Worm (Caenorhabditis elegans) whole organism, L2 larva: ENCODE data around the gene coh-3.

Source experiments
- C34F6.9 ChIP-seq: fragments of 150-350 bp; optimal IDR thresholded peaks from 2 replicates; lab custom pipeline; 2014; ENCODE audit warnings: missing biosample characterization, missing genetic modification characterization
- F13H6.1 ChIP-seq: sonication (generic microtip); optimal IDR thresholded peaks from 2 replicates; lab custom pipeline; 2016; ENCODE audit warnings: missing genetic modification characterization, missing compliant biosample characterization
- ZK546.5 ChIP-seq: sonication (generic microtip); optimal IDR thresholded peaks from 2 replicates; lab custom pipeline; 2017; ENCODE audit warnings: missing biosample characterization, missing genetic modification characterization
- alr-1 ChIP-seq: fragments of 150-350 bp; optimal IDR thresholded peaks from 2 replicates; lab custom pipeline; 2014; ENCODE audit warnings: missing biosample characterization, missing genetic modification characterization
- aly-2 ChIP-seq: fragments of 150-350 bp; optimal IDR thresholded peaks from 2 replicates; lab custom pipeline; 2014; ENCODE audit warnings: missing biosample characterization, missing genetic modification characterization
- ama-1 ChIP-seq: fragments of 150-350 bp; optimal IDR thresholded peaks from 2 replicates; lab custom pipeline; 2018; ENCODE audit warnings: inconsistent platforms
- blmp-1 ChIP-seq: sonication (generic microtip); optimal IDR thresholded peaks from 2 replicates; lab custom pipeline; 2017; ENCODE audit warnings: missing genetic modification characterization, mild to moderate bottlenecking, missing compliant biosample characterization, antibody characterized with exemption, moderate library complexity; ENCODE audit not compliant: insufficient read depth
- ceh-16 ChIP-seq: fragments of 150-350 bp; optimal IDR thresholded peaks from 2 replicates; lab custom pipeline; 2014; ENCODE audit warnings: missing biosample characterization, missing genetic modification characterization
- crh-2 ChIP-seq: sonication (generic microtip); optimal IDR thresholded peaks from 2 replicates; lab custom pipeline; 2017; ENCODE audit warnings: missing biosample characterization, missing genetic modification characterization
- dmd-4 ChIP-seq: sonication (generic microtip); optimal IDR thresholded peaks from 2 replicates; lab custom pipeline; 2017; ENCODE audit warnings: missing biosample characterization, missing genetic modification characterization
- egl-27 ChIP-seq: sonication (generic microtip); optimal IDR thresholded peaks from 3 replicates; lab custom pipeline; 2017; ENCODE audit warnings: missing biosample characterization, missing genetic modification reagents, missing genetic modification characterization
- elt-1 ChIP-seq: fragments of 150-350 bp; optimal IDR thresholded peaks from 2 replicates; lab custom pipeline; 2014; ENCODE audit warnings: missing biosample characterization, missing genetic modification characterization
- elt-3 ChIP-seq: sonication (generic microtip); optimal IDR thresholded peaks from 2 replicates; lab custom pipeline; 2017; ENCODE audit warnings: missing biosample characterization, missing genetic modification characterization
- fos-1 ChIP-seq: fragments of 150-350 bp; optimal IDR thresholded peaks from 2 replicates; lab custom pipeline; 2014; ENCODE audit warnings: missing biosample characterization, missing genetic modification characterization
- lin-13 ChIP-seq: fragments of 150-350 bp; optimal IDR thresholded peaks from 2 replicates; lab custom pipeline; 2014; ENCODE audit warnings: missing biosample characterization, missing genetic modification reagents, missing genetic modification characterization
- lsy-2 ChIP-seq, 2 experiments: fragments of 150-350 bp in 1 of 2; sonication (generic microtip) in 1 of 2; optimal IDR thresholded peaks; 2 replicates each; lab custom pipeline; 2014 to 2017; ENCODE audit warnings: missing biosample characterization in 2 of 2, missing genetic modification characterization in 2 of 2
- mab-5 ChIP-seq: fragments of 150-350 bp; optimal IDR thresholded peaks from 2 replicates; lab custom pipeline; 2014; ENCODE audit warnings: missing biosample characterization, missing genetic modification characterization
- mdl-1 ChIP-seq, 2 experiments: fragments of 150-350 bp in 1 of 2; sonication (generic microtip) in 1 of 2; optimal IDR thresholded peaks; 2 replicates each; lab custom pipeline; 2017; ENCODE audit warnings: missing biosample characterization in 2 of 2, missing genetic modification characterization in 2 of 2
- nhr-10 ChIP-seq: sonication (generic microtip); optimal IDR thresholded peaks from 2 replicates; lab custom pipeline; 2017; ENCODE audit warnings: missing biosample characterization, missing genetic modification characterization
- nhr-11 ChIP-seq: fragments of 150-350 bp; optimal IDR thresholded peaks from 2 replicates; lab custom pipeline; 2014; ENCODE audit warnings: missing biosample characterization, missing genetic modification characterization
- nhr-12 ChIP-seq: fragments of 150-350 bp; optimal IDR thresholded peaks from 2 replicates; lab custom pipeline; 2014; ENCODE audit warnings: missing biosample characterization, missing genetic modification characterization
- nhr-129 ChIP-seq: fragments of 150-350 bp; optimal IDR thresholded peaks from 2 replicates; lab custom pipeline; 2014; ENCODE audit warnings: missing biosample characterization, missing genetic modification characterization
- nhr-21 ChIP-seq: fragments of 150-350 bp; optimal IDR thresholded peaks from 2 replicates; lab custom pipeline; 2014; ENCODE audit warnings: missing biosample characterization, missing genetic modification characterization
- nhr-23 ChIP-seq: fragments of 150-350 bp; optimal IDR thresholded peaks from 2 replicates; lab custom pipeline; 2014; ENCODE audit warnings: missing biosample characterization, missing genetic modification reagents, missing genetic modification characterization
- nhr-25 ChIP-seq: fragments of 150-350 bp; sonication (generic microtip); optimal IDR thresholded peaks from 3 replicates; lab custom pipeline; 2014; ENCODE audit warnings: missing biosample characterization, missing genetic modification characterization
- nhr-77 ChIP-seq: fragments of 150-350 bp; optimal IDR thresholded peaks from 2 replicates; lab custom pipeline; 2014; ENCODE audit warnings: missing biosample characterization, missing genetic modification characterization
- peb-1 ChIP-seq: fragments of 150-350 bp; optimal IDR thresholded peaks from 2 replicates; lab custom pipeline; 2014; ENCODE audit warnings: missing biosample characterization, missing genetic modification characterization
- sem-4 ChIP-seq: fragments of 150-350 bp; optimal IDR thresholded peaks from 2 replicates; lab custom pipeline; 2014; ENCODE audit warnings: missing biosample characterization, missing genetic modification reagents, missing genetic modification characterization
- skn-1 ChIP-seq: sonication (generic microtip); optimal IDR thresholded peaks from 2 replicates; lab custom pipeline; 2017; ENCODE audit warnings: missing biosample characterization, missing genetic modification characterization
- sma-3 ChIP-seq: sonication (generic microtip); optimal IDR thresholded peaks from 2 replicates; lab custom pipeline; 2016; ENCODE audit warnings: missing genetic modification reagents, missing genetic modification characterization, missing compliant biosample characterization
- sma-9 ChIP-seq, 2 experiments: fragments of 150-350 bp in 1 of 2; sonication (generic microtip) in 1 of 2; optimal IDR thresholded peaks; 2 replicates each; lab custom pipeline; 2014 to 2016; ENCODE audit warnings: missing genetic modification characterization in 2 of 2, mild to moderate bottlenecking in 1 of 2, missing biosample characterization in 1 of 2, missing compliant biosample characterization in 1 of 2, missing genetic modification reagents in 1 of 2, moderate library complexity in 1 of 2
- snpc-4 ChIP-seq: fragments of 150-350 bp; optimal IDR thresholded peaks from 2 replicates; lab custom pipeline; 2014; ENCODE audit warnings: missing biosample characterization, missing genetic modification characterization
- unc-55 ChIP-seq: fragments of 150-350 bp; sonication (generic microtip); optimal IDR thresholded peaks from 3 replicates; lab custom pipeline; 2014; ENCODE audit warnings: missing biosample characterization, missing genetic modification reagents, missing genetic modification characterization
- unc-62 ChIP-seq: fragments of 150-350 bp; optimal IDR thresholded peaks from 2 replicates; lab custom pipeline; 2014; ENCODE audit warnings: missing biosample characterization, missing genetic modification reagents, missing genetic modification characterization
- zag-1 ChIP-seq: fragments of 150-350 bp; optimal IDR thresholded peaks from 2 replicates; lab custom pipeline; 2014; ENCODE audit warnings: missing biosample characterization, missing genetic modification characterization
- ztf-11 ChIP-seq: sonication (generic microtip); optimal IDR thresholded peaks from 2 replicates; lab custom pipeline; 2017; ENCODE audit warnings: missing biosample characterization, missing genetic modification characterization

coh-3 gene

ce11 chrV:14468196-14468874, 11.1 kb downstream of the coh-3 start, which contains the start of gene srz-97:
srz-97 (minus strand) TSS chrV:14468246.
- TF ChIP-seq zag-1 (peak; percentile 16), nhr-77 (tag; lab: Kevin White, UChicago) (no peak), snpc-4 (tag; lab: Kevin White, UChicago) (peak; percentile 96), nhr-10 (tag; lab: Kevin White, UChicago) (no peak), lin-13 (GFP tag; lab: Kevin White, UChicago) (peak; percentile 19), dmd-4 (tag; lab: Kevin White, UChicago) (no peak), egl-27 (tag; lab: Kevin White, UChicago) (peak; percentile 20), fos-1 (tag; lab: Kevin White, UChicago) (peak; percentile 13), ama-1 (lab: Kevin White, UChicago) (peak; percentile 7), nhr-129 (peak; percentile 16), nhr-21 (tag; lab: Kevin White, UChicago) (peak; percentile 59), sma-9 (GFP tag; optimal IDR thresholded peaks at IDR 0.05; lab: Kevin White, UChicago) (peak; percentile 73), sma-9 (tag; optimal IDR thresholded peaks at IDR 0.05; lab: Kevin White, UChicago) (no peak), crh-2 (tag; lab: Kevin White, UChicago) (peak; percentile 40), mdl-1 (tag; optimal IDR thresholded peaks at IDR 0.05; lab: Kevin White, UChicago) (no peak), ceh-16 (peak; percentile 51), aly-2 (no peak), F13H6.1 (tag; lab: Kevin White, UChicago) (peak; percentile 3), C34F6.9 (tag; lab: Kevin White, UChicago) (peak; percentile 5), sma-3 (GFP tag; lab: Kevin White, UChicago) (peak; percentile 70)

ce11 chrV:14468931-14469330, 11.7 kb downstream of the coh-3 start, which contains the start of gene clec-57:
clec-57 (plus strand) TSS chrV:14469231.
- TF ChIP-seq nhr-12 (tag; lab: Kevin White, UChicago) = no peak
- no peak for TF ChIP-seq ztf-11 (tag; lab: Kevin White, UChicago)
- no peak for TF ChIP-seq unc-62
- TF ChIP-seq snpc-4 (tag; lab: Kevin White, UChicago) = no peak
- TF ChIP-seq lsy-2 (tag; optimal IDR thresholded peaks at IDR 0.05; lab: Kevin White, UChicago) = no peak
- no peak for TF ChIP-seq nhr-10 (tag; lab: Kevin White, UChicago)
- no peak for TF ChIP-seq skn-1 (tag; lab: Kevin White, UChicago)
- no peak for TF ChIP-seq mab-5 (tag; lab: Kevin White, UChicago)
- no peak for TF ChIP-seq unc-55 (GFP tag; lab: Kevin White, UChicago)
- no peak for TF ChIP-seq ZK546.5 (tag; lab: Kevin White, UChicago)
- no peak for TF ChIP-seq sem-4 (tag; lab: Kevin White, UChicago)
- TF ChIP-seq nhr-23 = no peak
- TF ChIP-seq nhr-25 (tag; lab: Kevin White, UChicago) = no peak
- TF ChIP-seq nhr-11 (tag; lab: Kevin White, UChicago) = no peak
- no peak for TF ChIP-seq lin-13 (GFP tag; lab: Kevin White, UChicago)

ce11 chrV:14472229-14472628, 15.0 kb downstream of the coh-3 start, which contains the start of gene clec-227:
clec-227 (plus strand) TSS chrV:14472529.
- TF ChIP-seq snpc-4 (tag; lab: Kevin White, UChicago) (no peak), F13H6.1 (tag; lab: Kevin White, UChicago) (no peak), unc-62 (no peak), elt-3 (no peak), alr-1 (no peak), nhr-10 (tag; lab: Kevin White, UChicago) (no peak), peb-1 (tag; lab: Kevin White, UChicago) (no peak), elt-1 (tag; lab: Kevin White, UChicago) (no peak), lin-13 (GFP tag; lab: Kevin White, UChicago) (no peak), lsy-2 (tag; optimal IDR thresholded peaks at IDR 0.05; lab: Kevin White, UChicago) (no peak), sem-4 (tag; lab: Kevin White, UChicago) (no peak), blmp-1 (tag; lab: Kevin White, UChicago) (no peak), egl-27 (tag; lab: Kevin White, UChicago) (no peak)
- TF ChIP-seq, all 48 proteins: peak for 0
